Worm (Caenorhabditis elegans): ENCODE data around the gene sqv-8.
A peak's percentile ranks its signal among the peaks of the same experiment; 100 is the strongest.

The sqv-8 gene

ce11 chrII:9619402-9619862 is 27.3 kb upstream of the sqv-8 start:
- TF ChIP-seq ztf-29 (GFP tag; IDR thresholded peaks at IDR 0.05): no peak
- TF ChIP-seq T22C8.4 (GFP tag; IDR thresholded peaks at IDR 0.05): 0 out of 2 replicates have a peak, but pooled peaks have one; percentile 27
- TF ChIP-seq flt-1 (GFP tag; IDR thresholded peaks at IDR 0.05): peak; percentile 50; the same call in 1 of the 2 replicates
- TF ChIP-seq ztf-23 (GFP tag; IDR thresholded peaks at IDR 0.05): 0 out of 2 replicates have a peak, but pooled peaks have one; percentile 44
- TF ChIP-seq cog-1 (tag; optimal IDR thresholded peaks at IDR 0.05): peak; percentile 72

- TF ChIP-seq tab-1 (GFP tag; IDR thresholded peaks at IDR 0.05) (no peak), med-1 (GFP tag; optimal IDR thresholded peaks at IDR 0.05; ENCODE audit: insufficient read depth) (no peak), ztf-23 (GFP tag; IDR thresholded peaks at IDR 0.05) (no peak), flt-1 (GFP tag; IDR thresholded peaks at IDR 0.05) (no peak)
These were observed 26.7 kb upstream of the sqv-8 start for ce11 chrII:9619995-9620535.

- TF ChIP-seq ztf-29 (GFP tag; IDR thresholded peaks at IDR 0.05) (no peak), tab-1 (GFP tag; IDR thresholded peaks at IDR 0.05) (no peak), klf-2 (GFP tag; conservative IDR thresholded peaks at IDR 0.05) (no peak), cog-1 (tag; optimal IDR thresholded peaks at IDR 0.05) (no peak), med-1 (GFP tag; optimal IDR thresholded peaks at IDR 0.05; ENCODE audit: insufficient read depth) (no peak), ref-1 (GFP tag; conservative IDR thresholded peaks at IDR 0.05) (no peak), T22C8.4 (GFP tag; IDR thresholded peaks at IDR 0.05) (no peak), ztf-23 (GFP tag; IDR thresholded peaks at IDR 0.05) (no peak), flt-1 (GFP tag; IDR thresholded peaks at IDR 0.05) (no peak)
These were observed 26.2 kb upstream of the sqv-8 start for ce11 chrII:9620616-9621015.

ce11 chrII:9621121-9621520 is 25.7 kb upstream of the sqv-8 start:
- no peak for TF ChIP-seq T22C8.4 (GFP tag; IDR thresholded peaks at IDR 0.05)
- TF ChIP-seq flt-1 (GFP tag; IDR thresholded peaks at IDR 0.05): no peak
- TF ChIP-seq cog-1 (tag; optimal IDR thresholded peaks at IDR 0.05): no peak
- no peak for TF ChIP-seq ztf-29 (GFP tag; IDR thresholded peaks at IDR 0.05)
- no peak for TF ChIP-seq ztf-23 (GFP tag; IDR thresholded peaks at IDR 0.05)
- TF ChIP-seq med-1 (GFP tag; optimal IDR thresholded peaks at IDR 0.05; ENCODE audit: insufficient read depth): no peak
- no peak for TF ChIP-seq tab-1 (GFP tag; IDR thresholded peaks at IDR 0.05)
- TF ChIP-seq ref-1 (GFP tag; conservative IDR thresholded peaks at IDR 0.05): no peak
- TF ChIP-seq klf-2 (GFP tag; conservative IDR thresholded peaks at IDR 0.05): no peak

ce11 chrII:9621913-9622348 is 24.8 kb upstream of the sqv-8 start:
- no peak for TF ChIP-seq ref-1 (GFP tag; conservative IDR thresholded peaks at IDR 0.05)
- TF ChIP-seq med-1 (GFP tag; optimal IDR thresholded peaks at IDR 0.05; ENCODE audit: insufficient read depth): no peak
- no peak for TF ChIP-seq flt-1 (GFP tag; IDR thresholded peaks at IDR 0.05)
- no peak for TF ChIP-seq ztf-23 (GFP tag; IDR thresholded peaks at IDR 0.05)
- TF ChIP-seq tab-1 (GFP tag; IDR thresholded peaks at IDR 0.05): no peak
- TF ChIP-seq klf-2 (GFP tag; conservative IDR thresholded peaks at IDR 0.05): no peak
- no peak for TF ChIP-seq ztf-29 (GFP tag; IDR thresholded peaks at IDR 0.05)
- TF ChIP-seq cog-1 (tag; optimal IDR thresholded peaks at IDR 0.05): no peak
- TF ChIP-seq T22C8.4 (GFP tag; IDR thresholded peaks at IDR 0.05): no peak

ce11 chrII:9624110-9624695 is 22.6 kb upstream of the sqv-8 start, which contains the start of the genes dnj-20 and ZK1307.8:
dnj-20 (minus strand) TSS chrII:9624176.
ZK1307.8 (plus strand) TSS chrII:9624613.
- TF ChIP-seq flt-1 (GFP tag; IDR thresholded peaks at IDR 0.05): no peak
- TF ChIP-seq ztf-29 (GFP tag; IDR thresholded peaks at IDR 0.05): no peak
- no peak for TF ChIP-seq cog-1 (tag; optimal IDR thresholded peaks at IDR 0.05)
- no peak for TF ChIP-seq ztf-23 (GFP tag; IDR thresholded peaks at IDR 0.05)
- TF ChIP-seq med-1 (GFP tag; optimal IDR thresholded peaks at IDR 0.05; ENCODE audit: insufficient read depth): no peak
- no peak for TF ChIP-seq ref-1 (GFP tag; conservative IDR thresholded peaks at IDR 0.05)
- no peak for TF ChIP-seq tab-1 (GFP tag; IDR thresholded peaks at IDR 0.05)
- no peak for TF ChIP-seq klf-2 (GFP tag; conservative IDR thresholded peaks at IDR 0.05)
- no peak for TF ChIP-seq T22C8.4 (GFP tag; IDR thresholded peaks at IDR 0.05)

ce11 chrII:9625930-9626329 is 20.8 kb upstream of the sqv-8 start:
- TF ChIP-seq flt-1 (GFP tag; IDR thresholded peaks at IDR 0.05): no peak
- no peak for TF ChIP-seq med-1 (GFP tag; optimal IDR thresholded peaks at IDR 0.05; ENCODE audit: insufficient read depth)
- TF ChIP-seq tab-1 (GFP tag; IDR thresholded peaks at IDR 0.05): no peak
- no peak for TF ChIP-seq T22C8.4 (GFP tag; IDR thresholded peaks at IDR 0.05)
- TF ChIP-seq klf-2 (GFP tag; conservative IDR thresholded peaks at IDR 0.05): no peak
- no peak for TF ChIP-seq ref-1 (GFP tag; conservative IDR thresholded peaks at IDR 0.05)
- TF ChIP-seq cog-1 (tag; optimal IDR thresholded peaks at IDR 0.05): no peak
- no peak for TF ChIP-seq ztf-29 (GFP tag; IDR thresholded peaks at IDR 0.05)

ce11 chrII:9636300-9636699 is 10.5 kb upstream of the sqv-8 start, which contains the start of gene ZK1307.7:
ZK1307.7 (plus strand) TSS chrII:9636600.
- TF ChIP-seq ztf-23 (GFP tag; IDR thresholded peaks at IDR 0.05) (no peak), cog-1 (tag; optimal IDR thresholded peaks at IDR 0.05) (no peak), ztf-29 (GFP tag; IDR thresholded peaks at IDR 0.05) (no peak), T22C8.4 (GFP tag; IDR thresholded peaks at IDR 0.05) (no peak), tab-1 (GFP tag; IDR thresholded peaks at IDR 0.05) (no peak), ref-1 (GFP tag; conservative IDR thresholded peaks at IDR 0.05) (no peak)

ce11 chrII:9644438-9644837 is 2.3 kb upstream of the sqv-8 start, which contains the start of gene fzr-1:
fzr-1 (minus strand) TSS chrII:9644466.
- TF ChIP-seq klf-2 (GFP tag; conservative IDR thresholded peaks at IDR 0.05): no peak
- no peak for TF ChIP-seq ztf-29 (GFP tag; IDR thresholded peaks at IDR 0.05)
- no peak for TF ChIP-seq cog-1 (tag; optimal IDR thresholded peaks at IDR 0.05)
- TF ChIP-seq flt-1 (GFP tag; IDR thresholded peaks at IDR 0.05): no peak
- no peak for TF ChIP-seq tab-1 (GFP tag; IDR thresholded peaks at IDR 0.05)
- no peak for TF ChIP-seq med-1 (GFP tag; optimal IDR thresholded peaks at IDR 0.05; ENCODE audit: insufficient read depth)
- TF ChIP-seq ztf-23 (GFP tag; IDR thresholded peaks at IDR 0.05): no peak
- TF ChIP-seq ref-1 (GFP tag; conservative IDR thresholded peaks at IDR 0.05): no peak
